Fruit fly (Drosophila melanogaster) S2 (cell line): ENCODE results near the gene Reph.

Experiments
- CG8478 ChIP-seq: fragments of >200 bp; optimal IDR thresholded peaks from 2 replicates; lab custom pipeline; 2018
- CTCF ChIP-seq, 2 experiments: fragments of >200 bp; optimal IDR thresholded peaks; 2 replicates each; lab custom pipeline; 2018

- TF ChIP-seq CTCF (optimal IDR thresholded peaks at IDR 0.05; lab: Kevin White, UChicago) (no peak), CG8478 (no peak)
Measured at dm6 chr2L:3844898-3845713, 41.8 kb downstream of the Reph start.
